Worm (Caenorhabditis elegans): ENCODE results near the gene spig-8.
A peak's percentile ranks its signal among the peaks of the same experiment; 100 is the strongest.

The spig-8 gene

DNA sequence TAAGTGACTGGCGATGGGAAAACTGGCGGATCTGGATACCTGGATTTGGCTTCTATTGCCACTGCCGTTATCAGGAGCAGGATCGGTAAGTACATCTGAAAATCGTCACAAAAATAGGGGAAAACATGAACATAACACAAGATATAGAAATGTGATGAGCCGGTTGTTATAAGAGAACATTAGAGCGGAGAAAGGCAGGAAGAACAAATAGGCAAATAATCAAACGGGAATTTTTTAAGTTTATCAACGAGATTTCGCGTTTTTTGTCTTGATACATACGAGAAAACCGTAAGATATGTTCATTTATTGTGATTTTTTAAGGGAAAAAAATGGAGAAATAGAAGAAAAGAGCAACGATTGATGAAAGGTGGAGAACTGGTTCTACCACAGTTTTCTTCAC lies 10.5 kb downstream of the spig-8 start, which contains the start of gene Y57E12AR.1:
TSS of gene Y57E12AR.1 (minus strand) at position 101 of the 400 bp plus-strand sequence.
- TF ChIP-seq med-1 (GFP tag; optimal IDR thresholded peaks at IDR 0.05; ENCODE audit: insufficient read depth): no peak

DNA sequence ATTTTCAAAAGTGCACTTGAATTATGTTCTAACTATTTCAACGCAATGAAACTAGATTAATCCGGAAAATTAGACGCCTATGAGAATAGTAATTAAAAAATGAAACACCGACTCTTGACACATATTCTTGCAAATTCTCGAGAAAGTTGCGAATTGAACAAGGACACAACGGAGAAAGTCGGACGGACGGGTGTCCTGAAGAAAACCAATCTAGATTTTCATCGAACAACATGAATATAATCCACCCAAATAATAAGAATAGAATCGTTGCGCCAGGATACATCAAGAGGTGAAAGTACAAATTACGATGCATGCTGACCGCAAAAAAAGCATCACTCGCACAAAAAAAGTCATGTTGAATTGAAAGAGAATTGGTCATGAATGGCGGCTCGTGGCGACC lies 14.2 kb downstream of the spig-8 start:
- no peak for TF ChIP-seq flt-1 (GFP tag; IDR thresholded peaks at IDR 0.05)
- TF ChIP-seq ref-1 (GFP tag; conservative IDR thresholded peaks at IDR 0.05): no peak
- no peak for TF ChIP-seq med-1 (GFP tag; optimal IDR thresholded peaks at IDR 0.05; ENCODE audit: insufficient read depth)
- no peak for TF ChIP-seq ztf-29 (GFP tag; IDR thresholded peaks at IDR 0.05)
- no peak for TF ChIP-seq tab-1 (GFP tag; IDR thresholded peaks at IDR 0.05)
- no peak for TF ChIP-seq klf-2 (GFP tag; conservative IDR thresholded peaks at IDR 0.05)
- no peak for TF ChIP-seq T22C8.4 (GFP tag; IDR thresholded peaks at IDR 0.05)
- no peak for TF ChIP-seq ztf-23 (GFP tag; IDR thresholded peaks at IDR 0.05)
- TF ChIP-seq cog-1 (tag; optimal IDR thresholded peaks at IDR 0.05): no peak

DNA sequence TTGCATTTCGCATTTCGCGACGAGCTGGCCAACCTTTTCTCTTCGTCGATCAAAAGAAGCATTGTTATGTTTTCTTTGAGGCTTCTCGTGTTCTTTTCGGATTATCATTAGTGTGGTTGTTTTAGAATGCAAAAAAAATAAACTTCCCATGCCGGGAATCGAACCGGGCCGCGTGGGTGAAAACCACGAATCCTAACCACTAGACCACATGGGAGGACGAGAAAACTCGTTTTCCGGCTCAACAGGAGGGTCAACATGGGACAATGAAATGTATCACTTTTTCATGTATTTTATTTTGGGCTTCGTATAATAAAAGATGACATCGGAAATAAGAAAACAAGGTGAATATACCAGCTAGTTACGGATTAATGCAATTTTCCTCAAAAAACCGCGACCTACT lies 14.9 kb downstream of the spig-8 start:
- no peak for TF ChIP-seq ref-1 (GFP tag; conservative IDR thresholded peaks at IDR 0.05)
- no peak for TF ChIP-seq T22C8.4 (GFP tag; IDR thresholded peaks at IDR 0.05)
- TF ChIP-seq cog-1 (tag; optimal IDR thresholded peaks at IDR 0.05): no peak
- TF ChIP-seq ztf-29 (GFP tag; IDR thresholded peaks at IDR 0.05): no peak
- no peak for TF ChIP-seq tab-1 (GFP tag; IDR thresholded peaks at IDR 0.05)
- TF ChIP-seq med-1 (GFP tag; optimal IDR thresholded peaks at IDR 0.05; ENCODE audit: insufficient read depth): no peak
- no peak for TF ChIP-seq ztf-23 (GFP tag; IDR thresholded peaks at IDR 0.05)
- no peak for TF ChIP-seq flt-1 (GFP tag; IDR thresholded peaks at IDR 0.05)
- no peak for TF ChIP-seq klf-2 (GFP tag; conservative IDR thresholded peaks at IDR 0.05)

DNA sequence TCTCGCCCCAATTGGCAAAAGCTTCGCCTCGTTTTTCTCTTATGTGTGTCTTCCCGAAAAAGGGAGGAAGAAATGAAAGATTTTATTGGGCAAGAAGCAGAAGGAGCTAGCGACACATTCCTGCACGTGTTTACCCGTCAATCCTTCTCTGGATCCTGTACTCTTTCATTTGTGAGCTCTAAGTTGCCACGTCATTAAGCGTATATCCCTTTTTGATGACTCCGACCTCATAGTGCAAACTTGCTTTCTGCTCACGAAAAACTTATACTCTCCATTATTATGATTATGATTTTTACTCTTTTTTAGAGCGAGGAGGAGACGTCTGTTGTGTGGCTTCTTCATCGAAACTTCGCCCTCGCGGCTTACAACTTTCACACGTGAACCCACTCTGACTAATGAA lies 17.6 kb downstream of the spig-8 start, which contains the start of gene F27B10.1:
TSS of gene F27B10.1 (plus strand) at position 301 of the 400 bp plus-strand sequence.
- TF ChIP-seq flt-1 (GFP tag; IDR thresholded peaks at IDR 0.05) (no peak), ref-1 (GFP tag; conservative IDR thresholded peaks at IDR 0.05) (no peak), T22C8.4 (GFP tag; IDR thresholded peaks at IDR 0.05) (no peak), med-1 (GFP tag; optimal IDR thresholded peaks at IDR 0.05; ENCODE audit: insufficient read depth) (no peak), tab-1 (GFP tag; IDR thresholded peaks at IDR 0.05) (no peak), klf-2 (GFP tag; conservative IDR thresholded peaks at IDR 0.05) (no peak), cog-1 (tag; optimal IDR thresholded peaks at IDR 0.05) (no peak), ztf-29 (GFP tag; IDR thresholded peaks at IDR 0.05) (no peak), ztf-23 (GFP tag; IDR thresholded peaks at IDR 0.05) (no peak)

DNA sequence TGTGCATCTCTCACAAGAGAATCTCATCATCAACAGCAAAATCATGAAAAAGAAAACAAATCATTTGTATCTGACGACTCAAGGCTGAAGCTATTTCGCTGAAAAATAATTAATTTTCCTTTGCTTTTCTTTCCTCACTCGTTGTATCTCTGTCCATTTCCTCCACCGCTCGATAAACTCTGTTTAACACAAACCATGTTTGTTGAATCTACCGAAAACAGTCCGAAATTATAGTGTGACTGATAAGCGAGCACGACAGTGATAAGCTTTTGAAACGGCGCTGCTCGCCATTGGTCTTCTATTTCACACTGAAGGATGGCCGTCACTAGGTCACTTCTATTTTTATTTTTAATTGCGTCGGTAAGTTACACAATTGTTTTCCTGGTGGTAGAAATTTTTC lies 20.9 kb downstream of the spig-8 start, which contains the start of gene npa-1:
TSS of gene npa-1 (plus strand) at position 142 of the 400 bp plus-strand sequence.
- TF ChIP-seq ref-1 (GFP tag; conservative IDR thresholded peaks at IDR 0.05): no peak
- TF ChIP-seq T22C8.4 (GFP tag; IDR thresholded peaks at IDR 0.05): no peak
- TF ChIP-seq ztf-23 (GFP tag; IDR thresholded peaks at IDR 0.05): no peak
- TF ChIP-seq tab-1 (GFP tag; IDR thresholded peaks at IDR 0.05): no peak
- TF ChIP-seq flt-1 (GFP tag; IDR thresholded peaks at IDR 0.05): no peak

DNA sequence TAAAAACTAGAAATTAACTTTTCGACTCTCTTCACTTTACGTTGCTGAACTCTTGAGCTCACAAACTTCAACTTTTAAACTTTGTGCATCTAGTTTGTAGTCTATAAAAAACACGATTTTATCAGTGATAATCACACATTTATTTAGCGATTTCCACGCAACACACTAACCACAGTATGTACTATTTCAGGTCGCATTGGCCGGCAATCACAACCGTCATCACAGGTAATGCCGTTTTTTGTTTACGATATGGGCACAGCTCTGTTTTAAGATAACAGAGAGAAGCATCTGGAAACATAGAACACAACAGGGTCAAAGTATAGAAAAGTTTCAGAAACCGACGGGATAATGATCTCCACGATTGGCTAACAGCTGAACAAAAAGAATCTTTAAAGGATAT lies 21.5 kb downstream of the spig-8 start:
- TF ChIP-seq ztf-29 (GFP tag; IDR thresholded peaks at IDR 0.05) (no peak), ref-1 (GFP tag; conservative IDR thresholded peaks at IDR 0.05) (no peak), med-1 (GFP tag; optimal IDR thresholded peaks at IDR 0.05; ENCODE audit: insufficient read depth) (no peak), flt-1 (GFP tag; IDR thresholded peaks at IDR 0.05) (no peak), ztf-23 (GFP tag; IDR thresholded peaks at IDR 0.05) (no peak), cog-1 (tag; optimal IDR thresholded peaks at IDR 0.05) (no peak), tab-1 (GFP tag; IDR thresholded peaks at IDR 0.05) (no peak), klf-2 (GFP tag; conservative IDR thresholded peaks at IDR 0.05) (no peak), T22C8.4 (GFP tag; IDR thresholded peaks at IDR 0.05) (no peak)

DNA sequence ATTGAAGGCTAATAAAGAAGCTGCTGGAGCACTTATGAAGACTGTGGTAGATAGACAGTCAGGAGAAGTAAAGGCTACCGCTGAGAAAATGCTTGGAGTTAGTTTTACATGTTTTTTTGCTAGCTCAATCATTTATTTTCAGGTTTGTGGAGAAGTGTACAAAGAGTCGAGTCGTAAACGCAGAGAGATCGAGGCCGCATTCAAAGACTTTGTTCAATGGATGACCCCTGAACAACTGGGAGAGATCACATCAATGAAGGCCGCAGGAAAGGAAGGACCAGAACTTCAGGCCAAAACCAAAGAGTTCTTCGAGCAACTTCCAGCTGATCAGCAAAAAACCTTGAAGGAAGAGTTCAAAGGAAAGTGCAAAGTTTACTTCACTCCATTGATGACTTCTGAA lies 24.1 kb downstream of the spig-8 start:
- TF ChIP-seq flt-1 (GFP tag; IDR thresholded peaks at IDR 0.05) (no peak), cog-1 (tag; optimal IDR thresholded peaks at IDR 0.05) (no peak), med-1 (GFP tag; optimal IDR thresholded peaks at IDR 0.05; ENCODE audit: insufficient read depth) (no peak), T22C8.4 (GFP tag; IDR thresholded peaks at IDR 0.05) (no peak), tab-1 (GFP tag; IDR thresholded peaks at IDR 0.05) (no peak), klf-2 (GFP tag; conservative IDR thresholded peaks at IDR 0.05) (no peak), ztf-23 (GFP tag; IDR thresholded peaks at IDR 0.05) (no peak), ztf-29 (GFP tag; IDR thresholded peaks at IDR 0.05) (no peak), ref-1 (GFP tag; conservative IDR thresholded peaks at IDR 0.05) (no peak)

DNA sequence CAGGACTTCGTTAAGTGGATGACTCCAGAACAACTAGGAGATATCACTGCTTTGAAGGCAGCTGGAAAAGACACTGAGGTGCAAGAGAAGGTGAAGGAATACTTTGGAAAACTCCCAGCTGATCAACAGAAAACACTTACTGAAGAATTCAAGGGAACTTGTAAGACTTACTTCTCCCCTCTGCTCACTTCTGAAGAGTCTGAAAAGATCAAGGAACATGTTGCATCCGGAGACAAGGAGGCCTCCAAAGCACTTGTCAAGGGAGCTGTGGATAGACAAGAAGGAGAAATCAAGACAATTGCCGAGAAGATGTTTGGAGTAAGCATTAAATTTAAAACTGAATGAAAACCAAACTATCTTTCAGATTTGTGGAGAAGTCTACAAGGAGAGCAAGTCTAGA lies 24.7 kb downstream of the spig-8 start:
- no peak for TF ChIP-seq flt-1 (GFP tag; IDR thresholded peaks at IDR 0.05)
- no peak for TF ChIP-seq cog-1 (tag; optimal IDR thresholded peaks at IDR 0.05)
- no peak for TF ChIP-seq ztf-23 (GFP tag; IDR thresholded peaks at IDR 0.05)
- no peak for TF ChIP-seq tab-1 (GFP tag; IDR thresholded peaks at IDR 0.05)
- no peak for TF ChIP-seq T22C8.4 (GFP tag; IDR thresholded peaks at IDR 0.05)
- TF ChIP-seq klf-2 (GFP tag; conservative IDR thresholded peaks at IDR 0.05): no peak
- no peak for TF ChIP-seq med-1 (GFP tag; optimal IDR thresholded peaks at IDR 0.05; ENCODE audit: insufficient read depth)
- no peak for TF ChIP-seq ref-1 (GFP tag; conservative IDR thresholded peaks at IDR 0.05)
- no peak for TF ChIP-seq ztf-29 (GFP tag; IDR thresholded peaks at IDR 0.05)

DNA sequence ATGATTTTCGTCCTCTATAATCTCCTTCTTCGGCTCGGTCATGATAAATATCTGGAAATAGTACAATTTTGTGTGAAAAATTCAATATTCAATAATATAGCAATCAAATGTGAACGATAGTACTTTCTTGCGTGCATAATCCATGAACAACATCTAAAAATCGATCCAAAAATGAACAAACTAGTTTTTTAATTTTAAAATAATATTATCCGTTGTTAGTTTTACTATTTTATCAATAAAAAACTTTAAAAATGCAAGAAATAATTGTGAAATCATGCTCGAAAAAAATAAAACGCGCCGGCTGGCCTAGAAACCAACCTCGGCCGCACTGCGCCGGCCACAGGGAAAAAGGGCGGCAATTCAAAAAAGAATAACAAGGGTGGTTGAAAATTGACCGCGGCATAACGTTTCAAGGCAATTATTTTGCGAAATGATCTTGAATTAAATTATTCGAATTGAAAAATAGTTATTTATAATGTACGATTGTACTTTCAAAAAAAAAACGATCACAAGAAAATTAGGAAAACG lies 30.0 kb downstream of the spig-8 start, which contains the start of gene mys-1:
TSS of gene mys-1 (minus strand) at position 51 of the 528 bp plus-strand sequence.
- TF ChIP-seq flt-1 (GFP tag; IDR thresholded peaks at IDR 0.05) (no peak), ztf-23 (GFP tag; IDR thresholded peaks at IDR 0.05) (peak; percentile 70)

DNA sequence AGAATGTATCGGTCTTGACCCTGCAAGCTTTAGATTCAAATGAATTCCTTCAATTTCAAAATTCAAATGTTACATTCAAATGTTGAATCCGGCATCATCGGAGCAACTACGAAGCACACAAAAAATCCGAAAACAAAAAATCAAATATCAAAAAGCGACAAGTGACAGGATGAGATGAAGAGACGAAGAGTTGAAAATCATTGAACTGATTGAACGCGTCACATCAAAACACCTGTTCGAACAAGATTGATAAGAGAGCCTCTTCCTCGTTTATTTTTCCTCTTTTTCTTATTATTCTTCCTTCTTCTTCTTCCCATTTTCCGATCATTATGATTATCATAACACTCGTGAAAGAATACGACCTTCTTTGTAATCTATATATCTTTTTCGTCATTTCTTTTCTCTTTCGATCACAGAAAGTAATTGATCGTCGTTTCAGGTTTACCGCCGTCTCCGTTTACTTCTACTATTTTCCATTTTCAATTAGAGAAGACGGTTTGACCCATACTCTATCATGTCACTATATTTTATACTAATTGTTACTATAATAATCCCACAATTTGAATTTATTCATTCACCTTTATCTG lies 30.9 kb downstream of the spig-8 start, which contains the start of gene VC5.2:
TSS of gene VC5.2 (plus strand) at position 439 of the 587 bp plus-strand sequence.
- TF ChIP-seq flt-1 (GFP tag; IDR thresholded peaks at IDR 0.05): no peak
- no peak for TF ChIP-seq T22C8.4 (GFP tag; IDR thresholded peaks at IDR 0.05)
- TF ChIP-seq ztf-23 (GFP tag; IDR thresholded peaks at IDR 0.05): no peak
- TF ChIP-seq cog-1 (tag; optimal IDR thresholded peaks at IDR 0.05): no peak
- TF ChIP-seq ref-1 (GFP tag; conservative IDR thresholded peaks at IDR 0.05): no peak
- TF ChIP-seq tab-1 (GFP tag; IDR thresholded peaks at IDR 0.05): no peak
- no peak for TF ChIP-seq klf-2 (GFP tag; conservative IDR thresholded peaks at IDR 0.05)
- TF ChIP-seq med-1 (GFP tag; optimal IDR thresholded peaks at IDR 0.05; ENCODE audit: insufficient read depth): no peak
- no peak for TF ChIP-seq ztf-29 (GFP tag; IDR thresholded peaks at IDR 0.05)

All from whole organism, midembryonic.